Fruit fly (Drosophila melanogaster) whole organism, embryonic: Measurements from ENCODE around the gene CG43198.
A peak's percentile ranks its signal among the peaks of the same experiment; 100 is the strongest.

Source experiments
- Asciz ChIP-seq: fragments of 200-800 bp; sonication (Bioruptor generic); optimal IDR thresholded peaks from 2 replicates; lab custom pipeline; 2017; ENCODE audit warnings: missing biosample characterization, mild to moderate bottlenecking, missing genetic modification characterization, missing genetic modification reagents
- Atf3 ChIP-seq: fragments of 200-800 bp; sonication (Bioruptor generic); optimal IDR thresholded peaks from 3 replicates; lab custom pipeline; 2016; ENCODE audit warnings: missing biosample characterization, missing genetic modification characterization
- B-H2 ChIP-seq: fragments of 200-800 bp; sonication (Bioruptor generic); optimal IDR thresholded peaks from 2 replicates; lab custom pipeline; 2018; ENCODE audit warnings: missing biosample characterization, mild to moderate bottlenecking, missing genetic modification characterization
- Bdp1 ChIP-seq: fragments of 200-800 bp; sonication (Bioruptor generic); optimal IDR thresholded peaks from 3 replicates; lab custom pipeline; 2016; ENCODE audit warnings: missing biosample characterization, missing genetic modification characterization
- Bgb ChIP-seq: fragments of 200-800 bp; sonication (Bioruptor generic); IDR thresholded peaks from 2 replicates; pipeline ENCODE4 v1.3.6; 2022; ENCODE audit warnings: missing biosample characterization, missing genetic modification characterization; ENCODE audit not compliant: partially characterized antibody
- CG11695 ChIP-seq: fragments of 200-800 bp; sonication (Bioruptor generic); IDR thresholded peaks from 3 replicates; pipeline ENCODE4 v1.3.6; 2022; ENCODE audit warnings: missing biosample characterization, missing genetic modification characterization
- CG12071 ChIP-seq: fragments of 200-800 bp; sonication (Bioruptor generic); optimal IDR thresholded peaks from 3 replicates; lab custom pipeline; 2018; ENCODE audit warnings: missing biosample characterization, mild to moderate bottlenecking, missing genetic modification characterization
- CG13894 ChIP-seq: fragments of 200-800 bp; sonication (Bioruptor generic); optimal IDR thresholded peaks from 3 replicates; lab custom pipeline; 2018; ENCODE audit warnings: missing biosample characterization, mild to moderate bottlenecking, missing genetic modification characterization, moderate library complexity
- CG14965 ChIP-seq: fragments of 200-800 bp; sonication (Bioruptor generic); optimal IDR thresholded peaks from 2 replicates; lab custom pipeline; 2016; ENCODE audit warnings: missing biosample characterization, missing genetic modification characterization, borderline replicate concordance
- CG15514 ChIP-seq: fragments of 200-800 bp; sonication (Bioruptor generic); optimal IDR thresholded peaks from 3 replicates; lab custom pipeline; 2017; ENCODE audit warnings: missing biosample characterization, missing genetic modification characterization, mild to moderate bottlenecking, moderate library complexity, missing genetic modification reagents
- CG17829 ChIP-seq: fragments of 200-800 bp; optimal IDR thresholded peaks from 2 replicates; lab custom pipeline; 2019; ENCODE audit warnings: missing biosample characterization, mild to moderate bottlenecking, missing genetic modification characterization, moderate library complexity
- CG2120 ChIP-seq: fragments of 200-800 bp; sonication (Bioruptor generic); optimal IDR thresholded peaks from 3 replicates; lab custom pipeline; 2016; ENCODE audit warnings: missing biosample characterization, missing genetic modification characterization
- CG2889 ChIP-seq: fragments of 200-800 bp; sonication (Bioruptor generic); IDR thresholded peaks from 3 replicates; pipeline ENCODE4 v1.3.6; 2022; ENCODE audit warnings: missing biosample characterization, missing genetic modification characterization
- CG3407 ChIP-seq: fragments of 200-800 bp; sonication (Bioruptor generic); optimal IDR thresholded peaks from 2 replicates; lab custom pipeline; 2018; ENCODE audit warnings: missing biosample characterization, mild to moderate bottlenecking, missing genetic modification characterization
- CG4424 ChIP-seq: fragments of 200-800 bp; sonication (Bioruptor generic); optimal IDR thresholded peaks from 3 replicates; lab custom pipeline; 2016; ENCODE audit warnings: missing biosample characterization, missing genetic modification characterization
- CG6175 ChIP-seq: fragments of 200-800 bp; sonication (Bioruptor generic); IDR thresholded peaks from 3 replicates; pipeline ENCODE4 v1.3.6; 2022; ENCODE audit warnings: missing biosample characterization, missing genetic modification characterization
- CG6854 ChIP-seq: fragments of 200-800 bp; sonication (Bioruptor generic); optimal IDR thresholded peaks from 3 replicates; lab custom pipeline; 2017; ENCODE audit warnings: missing biosample characterization, mild to moderate bottlenecking, missing genetic modification characterization
- CG8359 ChIP-seq: fragments of 200-800 bp; sonication (Bioruptor generic); optimal IDR thresholded peaks from 2 replicates; lab custom pipeline; 2017; ENCODE audit warnings: missing biosample characterization, mild to moderate bottlenecking, missing genetic modification characterization, borderline replicate concordance
- D19B ChIP-seq: fragments of 200-800 bp; sonication (Bioruptor generic); optimal IDR thresholded peaks from 2 replicates; lab custom pipeline; 2017; ENCODE audit warnings: missing biosample characterization, mild to moderate bottlenecking, missing genetic modification characterization
- ERR ChIP-seq: fragments of 200-800 bp; sonication (Bioruptor generic); optimal IDR thresholded peaks from 2 replicates; lab custom pipeline; 2016; ENCODE audit warnings: missing biosample characterization, missing genetic modification characterization
- Gug ChIP-seq: fragments of 200-800 bp; sonication (Bioruptor generic); IDR thresholded peaks from 4 replicates; pipeline ENCODE4 v1.3.6; 2022; ENCODE audit warnings: missing biosample characterization, missing genetic modification characterization
- HmgZ ChIP-seq: fragments of 200-800 bp; sonication (Bioruptor generic); optimal IDR thresholded peaks from 2 replicates; lab custom pipeline; 2018; ENCODE audit warnings: missing biosample characterization, mild to moderate bottlenecking, missing genetic modification characterization
- Hr51 ChIP-seq, 2 experiments: fragments of 200-800 bp; sonication (Bioruptor generic); optimal IDR thresholded peaks; 2 replicates in 1 of 2; 3 replicates in 1 of 2; lab custom pipeline; 2016 to 2018; ENCODE audit warnings: missing biosample characterization in 2 of 2, missing genetic modification characterization in 2 of 2, mild to moderate bottlenecking in 1 of 2, moderate library complexity in 1 of 2
- Jarid2 ChIP-seq: fragments of 200-800 bp; sonication (Bioruptor generic); optimal IDR thresholded peaks from 3 replicates; lab custom pipeline; 2017; ENCODE audit warnings: mild to moderate bottlenecking, missing biosample characterization, missing genetic modification reagents, missing genetic modification characterization
- Mad ChIP-seq: fragments of 200-800 bp; sonication (Bioruptor generic); optimal IDR thresholded peaks from 2 replicates; lab custom pipeline; 2016; ENCODE audit warnings: missing biosample characterization, missing genetic modification characterization
- Med ChIP-seq: fragments of 200-800 bp; sonication (Bioruptor generic); peaks from one replicate; lab custom pipeline; 2016; ENCODE audit warnings: missing biosample characterization, missing genetic modification characterization, mild to moderate bottlenecking, inconsistent platforms, moderate library complexity
- Mes4 ChIP-seq: fragments of 200-800 bp; sonication (Bioruptor generic); optimal IDR thresholded peaks from 2 replicates; lab custom pipeline; 2016; ENCODE audit warnings: missing biosample characterization, missing genetic modification characterization
- Oaz ChIP-seq: fragments of 200-800 bp; sonication (Bioruptor generic); IDR thresholded peaks from 2 replicates; pipeline ENCODE4 v1.3.6; 2022; ENCODE audit warnings: missing biosample characterization, missing genetic modification characterization
- Tbp ChIP-seq: fragments of >200 bp; optimal IDR thresholded peaks from 2 replicates; lab custom pipeline; 2018; ENCODE audit warnings: missing biosample characterization, missing genetic modification characterization
- ara ChIP-seq: fragments of 200-800 bp; sonication (Bioruptor generic); IDR thresholded peaks from 2 replicates; pipeline ENCODE4 v1.3.6; 2022; ENCODE audit warnings: missing biosample characterization, missing genetic modification characterization
- ato ChIP-seq: fragments of 200-800 bp; sonication (Bioruptor generic); IDR thresholded peaks from 2 replicates; pipeline ENCODE4 v1.3.6; 2022; ENCODE audit warnings: missing biosample characterization, missing genetic modification characterization; ENCODE audit not compliant: partially characterized antibody
- az2 ChIP-seq: fragments of 200-800 bp; sonication (Bioruptor generic); optimal IDR thresholded peaks from 3 replicates; lab custom pipeline; 2016; ENCODE audit warnings: missing biosample characterization, missing genetic modification characterization
- crc ChIP-seq: fragments of 200-800 bp; sonication (Bioruptor generic); optimal IDR thresholded peaks from 2 replicates; lab custom pipeline; 2016; ENCODE audit warnings: missing biosample characterization, missing genetic modification characterization
- crol ChIP-seq: fragments of 200-800 bp; sonication (Bioruptor generic); IDR thresholded peaks from 2 replicates; pipeline ENCODE4 v1.3.6; 2022; ENCODE audit warnings: missing biosample characterization, missing genetic modification characterization
- danr ChIP-seq: fragments of 200-800 bp; sonication (Bioruptor generic); IDR thresholded peaks from 2 replicates; pipeline ENCODE4 v1.3.6; 2022; ENCODE audit warnings: missing biosample characterization, missing genetic modification characterization
- gcm ChIP-seq: fragments of 200-800 bp; sonication (Bioruptor generic); optimal IDR thresholded peaks from 2 replicates; lab custom pipeline; 2019; ENCODE audit warnings: missing biosample characterization, mild to moderate bottlenecking, missing genetic modification characterization, moderate library complexity
- gem ChIP-seq: fragments of 200-800 bp; sonication (Bioruptor generic); optimal IDR thresholded peaks from 2 replicates; lab custom pipeline; 2019; ENCODE audit warnings: missing biosample characterization, mild to moderate bottlenecking, missing genetic modification characterization, moderate library complexity
- gsb-n ChIP-seq: fragments of 200-800 bp; sonication (Bioruptor generic); optimal IDR thresholded peaks from 3 replicates; lab custom pipeline; 2018; ENCODE audit warnings: missing biosample characterization, mild to moderate bottlenecking, missing genetic modification characterization
- lola ChIP-seq, 3 experiments: fragments of >200 bp in 2 of 3; fragments of 200-800 bp in 1 of 3; sonication (Bioruptor generic) in 1 of 3; optimal IDR thresholded peaks; 2 replicates each; lab custom pipeline; 2017 to 2019; ENCODE audit warnings: missing biosample characterization in 3 of 3, missing genetic modification characterization in 3 of 3, mild to moderate bottlenecking in 1 of 3, moderate library complexity in 1 of 3
- nom ChIP-seq: fragments of 200-800 bp; sonication (Bioruptor generic); optimal IDR thresholded peaks from 2 replicates; lab custom pipeline; 2017; ENCODE audit warnings: missing biosample characterization, missing genetic modification characterization, mild to moderate bottlenecking, moderate library complexity, missing genetic modification reagents
- pb ChIP-seq: fragments of 200-800 bp; sonication (Bioruptor generic); optimal IDR thresholded peaks from 3 replicates; lab custom pipeline; 2016; ENCODE audit warnings: missing biosample characterization, missing genetic modification characterization
- pita ChIP-seq: fragments of 200-800 bp; sonication (Bioruptor generic); optimal IDR thresholded peaks from 2 replicates; lab custom pipeline; 2017; ENCODE audit warnings: missing biosample characterization, mild to moderate bottlenecking, missing genetic modification characterization
- row ChIP-seq: fragments of 200-800 bp; sonication (Bioruptor generic); IDR thresholded peaks from 3 replicates; pipeline ENCODE4 v1.3.6; 2022; ENCODE audit warnings: missing biosample characterization, missing genetic modification characterization
- sc ChIP-seq, 3 experiments: fragments of >200 bp in 2 of 3; fragments of 200-800 bp in 1 of 3; sonication (Bioruptor generic) in 1 of 3; optimal IDR thresholded peaks; 2 replicates in 2 of 3; 3 replicates in 1 of 3; lab custom pipeline; 2017; ENCODE audit warnings: mild to moderate bottlenecking in 1 of 3, missing biosample characterization in 1 of 3, missing genetic modification characterization in 1 of 3, missing genetic modification reagents in 1 of 3
- sisA ChIP-seq: fragments of 200-800 bp; sonication (Bioruptor generic); IDR thresholded peaks from 2 replicates; pipeline ENCODE4 v1.3.6; 2022; ENCODE audit warnings: missing biosample characterization, missing genetic modification characterization
- sqz ChIP-seq: fragments of 200-800 bp; sonication (Bioruptor generic); optimal IDR thresholded peaks from 3 replicates; lab custom pipeline; 2018; ENCODE audit warnings: missing biosample characterization, mild to moderate bottlenecking, missing genetic modification characterization
- tup ChIP-seq: fragments of 200-800 bp; sonication (Bioruptor generic); optimal IDR thresholded peaks from 2 replicates; lab custom pipeline; 2016; ENCODE audit warnings: missing biosample characterization, mild to moderate bottlenecking, missing genetic modification characterization, moderate library complexity
- unpg ChIP-seq: fragments of 200-800 bp; sonication (Bioruptor generic); optimal IDR thresholded peaks from 3 replicates; lab custom pipeline; 2018; ENCODE audit warnings: missing biosample characterization, mild to moderate bottlenecking, missing genetic modification characterization, moderate library complexity
- zen ChIP-seq: fragments of 200-800 bp; sonication (Bioruptor generic); optimal IDR thresholded peaks from 3 replicates; lab custom pipeline; 2018; ENCODE audit warnings: missing biosample characterization, mild to moderate bottlenecking, missing genetic modification characterization, moderate library complexity

Gene CG43198

DNA sequence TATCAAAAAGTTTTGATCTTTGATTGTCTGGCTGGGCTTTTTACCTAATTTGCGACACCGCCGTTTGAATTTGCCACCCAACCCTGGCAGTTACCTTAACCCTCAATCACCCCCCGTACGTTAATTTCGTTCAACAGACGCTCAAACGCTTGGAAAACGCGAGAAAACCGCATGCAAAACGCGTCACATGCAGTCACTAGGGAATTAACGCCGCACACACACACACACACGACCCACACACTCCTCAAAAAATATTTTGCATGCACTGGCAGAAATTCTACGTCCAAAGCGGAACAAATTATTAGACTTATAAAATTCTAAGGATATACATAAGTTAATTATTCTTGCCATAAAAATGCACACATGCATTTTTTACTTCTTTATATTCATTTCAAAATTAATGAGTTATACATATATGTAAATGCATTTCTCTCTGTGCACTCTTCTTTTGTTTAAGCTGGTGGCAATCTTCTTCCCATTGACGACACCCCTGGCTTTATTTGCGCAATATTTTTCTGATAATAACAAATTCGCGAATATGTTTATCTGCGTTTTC is 22.1 kb upstream of the CG43198 start (continued):
- no peak for TF ChIP-seq pita
- TF ChIP-seq HmgZ: no peak
- TF ChIP-seq az2: no peak
- no peak for TF ChIP-seq crol (GFP tag; lab: Robert Waterston, UW)
- no peak for TF ChIP-seq Mes4 (GFP tag; lab: Kevin White, UChicago)
- TF ChIP-seq row (GFP tag; lab: Robert Waterston, UW): peak; percentile 45; the same call in 2 of the 3 replicates
- TF ChIP-seq CG2120: peak; percentile 7
- no peak for TF ChIP-seq CG2889
- no peak for TF ChIP-seq CG13894 (tag; lab: Kevin White, UChicago)
- TF ChIP-seq ara (GFP tag; lab: Robert Waterston, UW): 0 out of 2 replicates have a peak, but pooled peaks have one; percentile 17
- peak; percentile 7 for TF ChIP-seq CG17829 (tag; lab: Kevin White, UChicago)
- no peak for TF ChIP-seq Mad (GFP tag; lab: Kevin White, UChicago)
- no peak for TF ChIP-seq CG3407 (GFP tag; lab: Kevin White, UChicago)
- no peak for TF ChIP-seq CG6175 (GFP tag; lab: Robert Waterston, UW)
- TF ChIP-seq tup: no peak
- TF ChIP-seq nom (GFP tag; lab: Kevin White, UChicago): no peak
- TF ChIP-seq CG12071 (GFP tag; lab: Kevin White, UChicago): no peak
- TF ChIP-seq Med (GFP tag; lab: Kevin White, UChicago): no peak
- no peak for TF ChIP-seq Asciz (GFP tag; lab: Kevin White, UChicago)
- TF ChIP-seq sisA (GFP tag; lab: Robert Waterston, UW): no peak
- TF ChIP-seq CG6854 (GFP tag; lab: Kevin White, UChicago): no peak
- no peak for TF ChIP-seq gcm (GFP tag; lab: Kevin White, UChicago)
- no peak for TF ChIP-seq CG14965 (GFP tag; lab: Kevin White, UChicago)
- no peak for TF ChIP-seq sqz (GFP tag; lab: Kevin White, UChicago)
- TF ChIP-seq Jarid2 (GFP tag; lab: Kevin White, UChicago): no peak
- TF ChIP-seq CG8359: peak; percentile 97
- TF ChIP-seq D19B (GFP tag; lab: Kevin White, UChicago): no peak
- TF ChIP-seq Bdp1: no peak
- TF ChIP-seq Gug (GFP tag; lab: Robert Waterston, UW): no peak
- no peak for TF ChIP-seq B-H2 (GFP tag; lab: Kevin White, UChicago)
- no peak for TF ChIP-seq danr (GFP tag; lab: Robert Waterston, UW)
- peak; percentile 52 for TF ChIP-seq gem (tag; lab: Kevin White, UChicago)
- TF ChIP-seq Tbp (GFP tag; lab: Kevin White, UChicago): no peak
- TF ChIP-seq Hr51 (GFP tag; optimal IDR thresholded peaks at IDR 0.05; lab: Kevin White, UChicago): peak in 1 of 2 experiments; percentile 11
- no peak for TF ChIP-seq Bgb (GFP tag; lab: Robert Waterston, UW)
- TF ChIP-seq CG11695 (GFP tag; lab: Robert Waterston, UW): 0 out of 3 replicates have a peak, but pooled peaks have one; percentile 7
- no peak for TF ChIP-seq CG4424
- TF ChIP-seq lola (GFP tag; optimal IDR thresholded peaks at IDR 0.05; lab: Kevin White, UChicago): peak in 1 of 3 experiments; percentile 18
- TF ChIP-seq pb (GFP tag; lab: Kevin White, UChicago): no peak
- TF ChIP-seq ato (GFP tag; lab: Robert Waterston, UW): no peak
- TF ChIP-seq sc (optimal IDR thresholded peaks at IDR 0.05; lab: Kevin White, UChicago): no peak
- TF ChIP-seq sc (GFP tag; optimal IDR thresholded peaks at IDR 0.05; lab: Kevin White, UChicago): no peak
- TF ChIP-seq Oaz (GFP tag; lab: Robert Waterston, UW): no peak
- peak; percentile 21 for TF ChIP-seq unpg
- no peak for TF ChIP-seq ERR (GFP tag; lab: Kevin White, UChicago)
- TF ChIP-seq crc (GFP tag; lab: Kevin White, UChicago): no peak
- TF ChIP-seq Atf3 (GFP tag; lab: Kevin White, UChicago): no peak
- peak; percentile 8 for TF ChIP-seq zen (tag; lab: Kevin White, UChicago)
- peak; percentile 27 for TF ChIP-seq gsb-n
- no peak for TF ChIP-seq CG15514
